Fruit fly (Drosophila melanogaster) whole organism: Measurements from ENCODE around the gene CG14391.

Source experiments
- EcR ChIP-seq, 2 experiments: fragments of >200 bp; optimal IDR thresholded peaks; 2 replicates each; lab custom pipeline; 2017; ENCODE audit warnings: missing biosample characterization in 2 of 2, missing genetic modification characterization in 2 of 2, missing genetic modification reagents in 2 of 2
- usp ChIP-seq: fragments of >200 bp; optimal IDR thresholded peaks from 2 replicates; lab custom pipeline; 2017; ENCODE audit warnings: missing biosample characterization, missing genetic modification characterization, mixed read lengths

dm6 chr3R:12656946-12657566 lies 37.6 kb downstream of the CG14391 start:
- TF ChIP-seq usp (GFP tag; lab: Kevin White, UChicago) (no peak), EcR (GFP tag; optimal IDR thresholded peaks at IDR 0.05; lab: Kevin White, UChicago) (no peak)
